Fruit fly (Drosophila melanogaster) whole organism, embryonic: Measurements from ENCODE around the gene CSN5.

Source experiments
- Adf1 ChIP-seq: fragments of 200-800 bp; sonication (Bioruptor generic); IDR thresholded peaks from 2 replicates; pipeline ENCODE4 v1.3.6; 2022; ENCODE audit warnings: missing biosample characterization, missing genetic modification characterization
- CG10321 ChIP-seq: fragments of 200-800 bp; sonication (Bioruptor generic); IDR thresholded peaks from 2 replicates; pipeline ENCODE4 v1.3.6; 2022; ENCODE audit warnings: missing biosample characterization, missing genetic modification characterization
- CG10366 ChIP-seq: fragments of 200-800 bp; sonication (Bioruptor generic); IDR thresholded peaks from 2 replicates; pipeline ENCODE4 v1.3.6; 2022; ENCODE audit warnings: missing biosample characterization, missing genetic modification characterization
- CG1529 ChIP-seq: fragments of 200-800 bp; sonication (Bioruptor generic); optimal IDR thresholded peaks from 3 replicates; lab custom pipeline; 2018; ENCODE audit warnings: missing biosample characterization, missing genetic modification characterization
- CG1603 ChIP-seq: fragments of 200-800 bp; sonication (Bioruptor generic); optimal IDR thresholded peaks from 2 replicates; lab custom pipeline; 2019; ENCODE audit warnings: missing biosample characterization, mild to moderate bottlenecking, missing genetic modification characterization, moderate library complexity
- CG17186 ChIP-seq: fragments of 200-800 bp; sonication (Bioruptor generic); optimal IDR thresholded peaks from 3 replicates; lab custom pipeline; 2017; ENCODE audit warnings: missing biosample characterization, missing genetic modification reagents, missing genetic modification characterization
- CG17359 ChIP-seq: fragments of 200-800 bp; sonication (Bioruptor generic); optimal IDR thresholded peaks from 3 replicates; lab custom pipeline; 2018; ENCODE audit warnings: missing biosample characterization, mild to moderate bottlenecking, missing genetic modification characterization, moderate library complexity
- CG1832 ChIP-seq: fragments of 200-800 bp; sonication (Bioruptor generic); optimal IDR thresholded peaks from 2 replicates; lab custom pipeline; 2017; ENCODE audit warnings: missing biosample characterization, mild to moderate bottlenecking, missing genetic modification characterization, inconsistent platforms
- CG2120 ChIP-seq: fragments of 200-800 bp; sonication (Bioruptor generic); optimal IDR thresholded peaks from 3 replicates; lab custom pipeline; 2016; ENCODE audit warnings: missing biosample characterization, missing genetic modification characterization
- CG32532 ChIP-seq: fragments of 200-800 bp; sonication (Bioruptor generic); IDR thresholded peaks from 2 replicates; pipeline ENCODE4 v1.3.6; 2022; ENCODE audit warnings: missing biosample characterization, missing genetic modification characterization
- CG3995 ChIP-seq: fragments of 200-800 bp; sonication (Bioruptor generic); optimal IDR thresholded peaks from 3 replicates; lab custom pipeline; 2016; ENCODE audit warnings: missing biosample characterization, missing genetic modification characterization
- CG42726 ChIP-seq: fragments of 200-800 bp; sonication (Bioruptor generic); IDR thresholded peaks from 2 replicates; pipeline ENCODE4 v1.3.6; 2022; ENCODE audit warnings: missing biosample characterization, missing genetic modification characterization; ENCODE audit not compliant: partially characterized antibody
- CG4360 ChIP-seq: fragments of 200-800 bp; sonication (Bioruptor generic); IDR thresholded peaks from 2 replicates; pipeline ENCODE4 v1.3.6; 2022; ENCODE audit warnings: missing biosample characterization, missing genetic modification characterization
- CG4424 ChIP-seq: fragments of 200-800 bp; sonication (Bioruptor generic); optimal IDR thresholded peaks from 3 replicates; lab custom pipeline; 2016; ENCODE audit warnings: missing biosample characterization, missing genetic modification characterization
- CG4820 ChIP-seq: fragments of 200-800 bp; sonication (Bioruptor generic); optimal IDR thresholded peaks from 3 replicates; lab custom pipeline; 2016; ENCODE audit warnings: missing biosample characterization, missing genetic modification characterization
- CG6765 ChIP-seq: fragments of 200-800 bp; sonication (Bioruptor generic); optimal IDR thresholded peaks from 3 replicates; lab custom pipeline; 2017; ENCODE audit warnings: missing biosample characterization, mild to moderate bottlenecking, missing genetic modification characterization
- CG9727 ChIP-seq: fragments of 200-800 bp; sonication (Bioruptor generic); optimal IDR thresholded peaks from 3 replicates; lab custom pipeline; 2017; ENCODE audit warnings: missing biosample characterization, mild to moderate bottlenecking, missing genetic modification characterization
- CG9797 ChIP-seq: fragments of 200-800 bp; sonication (Bioruptor generic); optimal IDR thresholded peaks from 3 replicates; lab custom pipeline; 2018; ENCODE audit warnings: missing biosample characterization, mild to moderate bottlenecking, missing genetic modification characterization
- CG9876 ChIP-seq: fragments of 200-800 bp; sonication (Bioruptor generic); optimal IDR thresholded peaks from 2 replicates; lab custom pipeline; 2016; ENCODE audit warnings: missing biosample characterization, missing genetic modification characterization
- Dfd ChIP-seq, 2 experiments: fragments of >200 bp; optimal IDR thresholded peaks; 2 replicates each; lab custom pipeline; 2017; ENCODE audit warnings: missing biosample characterization in 2 of 2, missing genetic modification characterization in 2 of 2
- Hr78 ChIP-seq, 2 experiments: fragments of 200-800 bp in 1 of 2; fragments of >200 bp in 1 of 2; sonication (Bioruptor generic) in 1 of 2; optimal IDR thresholded peaks; 2 replicates each; lab custom pipeline; 2017 to 2019; ENCODE audit warnings: missing biosample characterization in 2 of 2, missing genetic modification characterization in 2 of 2, mild to moderate bottlenecking in 1 of 2, moderate library complexity in 1 of 2
- Mad ChIP-seq: fragments of 200-800 bp; sonication (Bioruptor generic); optimal IDR thresholded peaks from 2 replicates; lab custom pipeline; 2016; ENCODE audit warnings: missing biosample characterization, missing genetic modification characterization
- Max ChIP-seq: fragments of 200-800 bp; sonication (Bioruptor generic); optimal IDR thresholded peaks from 2 replicates; lab custom pipeline; 2016; ENCODE audit warnings: missing biosample characterization, mild to moderate bottlenecking, missing genetic modification characterization
- Mrtf ChIP-seq: fragments of 200-800 bp; sonication (Bioruptor generic); IDR thresholded peaks from 3 replicates; pipeline ENCODE4 v1.3.6; 2022; ENCODE audit warnings: missing biosample characterization, missing genetic modification characterization
- Stat92E ChIP-seq, 3 experiments: fragments of >200 bp in 2 of 3; fragments of 200-800 bp in 1 of 3; sonication (Bioruptor generic) in 1 of 3; optimal IDR thresholded peaks; 2 replicates each; lab custom pipeline; 2017 to 2019; ENCODE audit warnings: missing biosample characterization in 3 of 3, missing genetic modification characterization in 3 of 3, mild to moderate bottlenecking in 1 of 3, moderate library complexity in 1 of 3
- TFAM ChIP-seq: fragments of 200-800 bp; sonication (Bioruptor generic); optimal IDR thresholded peaks from 2 replicates; lab custom pipeline; 2017; ENCODE audit warnings: missing biosample characterization, missing genetic modification characterization, inconsistent platforms
- Taf1 ChIP-seq: fragments of 200-800 bp; sonication (Bioruptor generic); IDR thresholded peaks from 2 replicates; pipeline ENCODE4 v1.3.6; 2022; ENCODE audit warnings: missing biosample characterization, missing genetic modification characterization
- Xbp1 ChIP-seq: fragments of 200-800 bp; sonication (Bioruptor generic); optimal IDR thresholded peaks from 3 replicates; lab custom pipeline; 2016; ENCODE audit warnings: missing biosample characterization, mild to moderate bottlenecking, missing genetic modification characterization
- al ChIP-seq: fragments of 200-800 bp; sonication (Bioruptor generic); IDR thresholded peaks from 2 replicates; pipeline ENCODE4 v1.3.6; 2022; ENCODE audit warnings: missing biosample characterization, missing genetic modification characterization
- ap ChIP-seq: fragments of 200-800 bp; sonication (Bioruptor generic); IDR thresholded peaks from 2 replicates; pipeline ENCODE4 v1.3.6; 2022; ENCODE audit warnings: missing biosample characterization, missing genetic modification characterization
- chn ChIP-seq: fragments of 200-800 bp; sonication (Bioruptor generic); optimal IDR thresholded peaks from 2 replicates; lab custom pipeline; 2016; ENCODE audit warnings: missing biosample characterization, missing genetic modification characterization
- dati ChIP-seq: fragments of 200-800 bp; sonication (Bioruptor generic); IDR thresholded peaks from 2 replicates; pipeline ENCODE4 v1.3.6; 2022; ENCODE audit warnings: missing biosample characterization, missing genetic modification characterization
- dm ChIP-seq: fragments of 200-800 bp; sonication (Bioruptor generic); optimal IDR thresholded peaks from 3 replicates; lab custom pipeline; 2016; ENCODE audit warnings: missing biosample characterization, missing genetic modification characterization
- dysf ChIP-seq: fragments of 200-800 bp; sonication (Bioruptor generic); IDR thresholded peaks from 3 replicates; pipeline ENCODE4 v1.3.6; 2022; ENCODE audit warnings: missing biosample characterization, missing genetic modification characterization
- fd102C ChIP-seq: fragments of 200-800 bp; sonication (Bioruptor generic); optimal IDR thresholded peaks from 2 replicates; lab custom pipeline; 2018; ENCODE audit warnings: missing biosample characterization, mild to moderate bottlenecking, missing genetic modification characterization, moderate library complexity
- ftz-f1 ChIP-seq: fragments of 200-800 bp; sonication (Bioruptor generic); optimal IDR thresholded peaks from 2 replicates; lab custom pipeline; 2016; ENCODE audit warnings: missing biosample characterization, missing genetic modification characterization
- gt ChIP-seq: fragments of 200-800 bp; sonication (Bioruptor generic); IDR thresholded peaks from 2 replicates; pipeline ENCODE4 v1.3.6; 2022; ENCODE audit warnings: missing biosample characterization, missing genetic modification characterization
- hb ChIP-seq: fragments of 200-800 bp; sonication (Bioruptor generic); IDR thresholded peaks from 3 replicates; pipeline ENCODE4 v1.3.6; 2022; ENCODE audit warnings: missing biosample characterization, missing genetic modification characterization; ENCODE audit not compliant: partially characterized antibody
- inv ChIP-seq: fragments of 200-800 bp; sonication (Bioruptor generic); IDR thresholded peaks from 2 replicates; pipeline ENCODE4 v1.3.6; 2022; ENCODE audit warnings: missing biosample characterization, missing genetic modification characterization; ENCODE audit not compliant: partially characterized antibody
- kah ChIP-seq: fragments of 200-800 bp; sonication (Bioruptor generic); optimal IDR thresholded peaks from 2 replicates; lab custom pipeline; 2018; ENCODE audit warnings: missing biosample characterization, mild to moderate bottlenecking, missing genetic modification characterization
- ken ChIP-seq: fragments of 200-800 bp; sonication (Bioruptor generic); IDR thresholded peaks from 3 replicates; pipeline ENCODE4 v1.3.6; 2022; ENCODE audit warnings: missing biosample characterization, missing genetic modification characterization
- luna ChIP-seq: fragments of 200-800 bp; sonication (Bioruptor generic); optimal IDR thresholded peaks from 2 replicates; lab custom pipeline; 2016; ENCODE audit warnings: missing biosample characterization, missing genetic modification characterization
- prd ChIP-seq, 3 experiments: fragments of >200 bp in 2 of 3; fragments of 200-800 bp in 1 of 3; sonication (Bioruptor generic) in 1 of 3; optimal IDR thresholded peaks in 2 of 3; IDR thresholded peaks in 1 of 3; 2 replicates in 2 of 3; 3 replicates in 1 of 3; pipeline versions ENCODE4 v1.3.6 to Lab custom; 2017 to 2022; ENCODE audit warnings: missing biosample characterization in 1 of 3, missing genetic modification characterization in 1 of 3
- slbo ChIP-seq: fragments of 200-800 bp; sonication (Bioruptor generic); IDR thresholded peaks from 2 replicates; pipeline ENCODE4 v1.3.6; 2022; ENCODE audit warnings: missing biosample characterization, missing genetic modification characterization
- slou ChIP-seq: fragments of 200-800 bp; sonication (Bioruptor generic); optimal IDR thresholded peaks from 3 replicates; lab custom pipeline; 2016; ENCODE audit warnings: missing biosample characterization, missing genetic modification characterization
- sob ChIP-seq: fragments of 200-800 bp; sonication (Bioruptor generic); IDR thresholded peaks from 2 replicates; pipeline ENCODE4 v1.3.6; 2022; ENCODE audit warnings: missing biosample characterization, missing genetic modification characterization
- unc-4 ChIP-seq: fragments of 200-800 bp; sonication (Bioruptor generic); IDR thresholded peaks from 2 replicates; pipeline ENCODE4 v1.3.6; 2022; ENCODE audit warnings: missing biosample characterization, missing genetic modification characterization; ENCODE audit not compliant: partially characterized antibody
- unpg ChIP-seq: fragments of 200-800 bp; sonication (Bioruptor generic); optimal IDR thresholded peaks from 3 replicates; lab custom pipeline; 2018; ENCODE audit warnings: missing biosample characterization, mild to moderate bottlenecking, missing genetic modification characterization, moderate library complexity
- vfl ChIP-seq: fragments of 200-800 bp; sonication (Bioruptor generic); optimal IDR thresholded peaks from 2 replicates; lab custom pipeline; 2016; ENCODE audit warnings: missing biosample characterization, missing genetic modification characterization
- wek ChIP-seq: fragments of 200-800 bp; sonication (Bioruptor generic); optimal IDR thresholded peaks from 3 replicates; lab custom pipeline; 2018; ENCODE audit warnings: missing biosample characterization, mild to moderate bottlenecking, missing genetic modification characterization, moderate library complexity
- yki ChIP-seq: fragments of >200 bp; optimal IDR thresholded peaks from 3 replicates; lab custom pipeline; 2018

CSN5 gene

DNA sequence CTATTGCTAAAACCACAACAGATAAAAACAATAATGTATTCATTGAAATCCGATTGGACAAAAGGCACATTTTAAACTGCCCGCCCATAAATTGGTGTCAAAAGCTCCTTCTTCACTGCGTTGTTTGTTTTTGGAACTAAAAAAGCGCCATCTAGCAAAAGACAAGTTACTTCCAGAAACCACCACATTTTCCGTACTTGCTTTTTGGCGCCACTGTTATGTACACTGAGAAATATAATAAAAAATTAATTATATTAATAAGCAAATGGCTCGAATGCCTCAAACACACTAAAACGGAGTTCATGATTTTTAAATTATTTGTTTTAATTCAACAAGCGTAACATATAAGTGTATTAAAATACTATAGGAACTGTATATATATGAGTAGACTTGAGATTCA lies 27.5 kb downstream of the CSN5 start:
- TF ChIP-seq al (GFP tag; lab: Robert Waterston, UW) (peak; percentile 71), prd (optimal IDR thresholded peaks at IDR 0.05; lab: Kevin White, UChicago) (no peak), prd (GFP tag; IDR thresholded peaks at IDR 0.05; lab: Robert Waterston, UW) (peak; percentile 88), CG9876 (GFP tag; lab: Kevin White, UChicago) (peak; percentile 65), CG4820 (GFP tag; lab: Kevin White, UChicago) (peak; percentile 79), dysf (GFP tag; lab: Robert Waterston, UW) (peak; percentile 91), wek (GFP tag; lab: Kevin White, UChicago) (peak; percentile 13), slou (GFP tag; lab: Kevin White, UChicago) (peak; percentile 47), dm (peak; percentile 46), unpg (GFP tag; lab: Kevin White, UChicago) (peak; percentile 91), gt (GFP tag; lab: Robert Waterston, UW) (peak; percentile 20; the same call in 1 of the 2 replicates), dati (GFP tag; lab: Robert Waterston, UW) (peak; percentile 38; the same call in 1 of the 2 replicates), CG10366 (GFP tag; lab: Robert Waterston, UW) (peak; percentile 88), Mad (GFP tag; lab: Kevin White, UChicago) (peak; percentile 69), CG9797 (GFP tag; lab: Kevin White, UChicago) (no peak), CG9727 (GFP tag; lab: Kevin White, UChicago) (peak; percentile 84), chn (GFP tag; lab: Kevin White, UChicago) (peak; percentile 57), fd102C (GFP tag; lab: Kevin White, UChicago) (peak; percentile 53), Adf1 (GFP tag; lab: Robert Waterston, UW) (no peak), Hr78 (GFP tag; optimal IDR thresholded peaks at IDR 0.05; lab: Kevin White, UChicago) (no peak), CG42726 (peak; percentile 83), hb (no peak), Mrtf (GFP tag; lab: Robert Waterston, UW) (peak; percentile 91), CG1832 (GFP tag; lab: Kevin White, UChicago) (no peak), CG3995 (GFP tag; lab: Kevin White, UChicago) (peak; percentile 6), TFAM (GFP tag; lab: Kevin White, UChicago) (peak; percentile 27), CG10321 (peak; percentile 62), CG2120 (GFP tag; lab: Kevin White, UChicago) (peak; percentile 79), CG6765 (GFP tag; lab: Kevin White, UChicago) (peak; percentile 38), CG17186 (GFP tag; lab: Kevin White, UChicago) (peak; percentile 2), CG1603 (peak; percentile 72), CG17359 (tag; lab: Kevin White, UChicago) (peak; percentile 92), kah (GFP tag; lab: Kevin White, UChicago) (peak; percentile 68), inv (GFP tag; lab: Robert Waterston, UW) (no peak), ftz-f1 (no peak), CG4360 (peak; percentile 66), Dfd (GFP tag; optimal IDR thresholded peaks at IDR 0.05; lab: Kevin White, UChicago) (no peak), Xbp1 (GFP tag; lab: Kevin White, UChicago) (peak; percentile 92), Taf1 (peak; percentile 72), luna (GFP tag; lab: Kevin White, UChicago) (no peak), ap (GFP tag; lab: Robert Waterston, UW) (peak; percentile 82), CG4424 (GFP tag; lab: Kevin White, UChicago) (peak; percentile 77), CG1529 (GFP tag; lab: Kevin White, UChicago) (peak; percentile 58), CG32532 (GFP tag; lab: Robert Waterston, UW) (peak; percentile 96), slbo (GFP tag; lab: Robert Waterston, UW) (peak; percentile 93), ken (GFP tag; lab: Robert Waterston, UW) (peak; percentile 89), Stat92E (GFP tag; optimal IDR thresholded peaks at IDR 0.05; lab: Kevin White, UChicago) (no peak), sob (peak; percentile 92), Max (peak; percentile 71), unc-4 (GFP tag; lab: Robert Waterston, UW) (no peak), vfl (GFP tag; lab: Kevin White, UChicago) (peak; percentile 45), yki (lab: Kevin White, UChicago) (no peak)
